Worm (Caenorhabditis elegans): ENCODE measurements around the gene F11G11.4.

F11G11.4 gene

DNA sequence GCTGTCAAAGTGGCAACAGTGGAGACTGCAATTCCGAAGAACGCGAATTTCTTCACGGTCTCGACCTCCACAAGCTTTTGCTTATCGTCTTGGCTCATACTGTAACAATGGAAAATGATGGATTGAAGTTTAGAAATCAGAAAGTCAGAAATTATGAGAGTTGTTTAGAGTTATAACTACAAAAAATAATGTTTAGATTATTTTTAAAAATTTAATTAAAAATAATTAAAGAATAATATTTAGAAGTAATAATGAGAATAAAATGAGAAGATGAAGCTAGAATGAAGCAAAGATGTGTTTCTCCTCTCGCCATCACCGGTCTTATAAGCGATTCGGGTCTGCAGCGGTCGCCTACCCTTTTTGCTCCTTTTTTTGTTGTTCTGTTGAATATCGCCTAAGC is 12.6 kb downstream of the F11G11.4 start, which contains the start of gene col-73:
col-73 (minus strand) TSS at position 101 of the 400 bp plus-strand sequence.
- TF ChIP-seq lin-13 (tag; optimal IDR thresholded peaks at IDR 0.05), result no peak
- no peak for TF ChIP-seq pha-4 (tag; optimal IDR thresholded peaks at IDR 0.05)
- TF ChIP-seq hlh-1 (tag; optimal IDR thresholded peaks at IDR 0.05), result no peak
- no peak for TF ChIP-seq cnd-1 (tag; optimal IDR thresholded peaks at IDR 0.05)
- no peak for TF ChIP-seq sem-2 (GFP tag; optimal IDR thresholded peaks at IDR 0.05)
- TF ChIP-seq ceh-83 (GFP tag; optimal IDR thresholded peaks at IDR 0.05), result no peak
- TF ChIP-seq M03D4.4 (tag; optimal IDR thresholded peaks at IDR 0.05), result no peak
- TF ChIP-seq mls-2 (tag; optimal IDR thresholded peaks at IDR 0.05), result no peak
- no peak for TF ChIP-seq nhr-28 (tag; optimal IDR thresholded peaks at IDR 0.05)
- TF ChIP-seq drap-1 (GFP tag; optimal IDR thresholded peaks at IDR 0.05), result no peak
- no peak for TF ChIP-seq nhr-237 (tag; optimal IDR thresholded peaks at IDR 0.05)
- TF ChIP-seq ztf-11 (tag; optimal IDR thresholded peaks at IDR 0.05), result no peak
- TF ChIP-seq nhr-12 (tag; optimal IDR thresholded peaks at IDR 0.05), result no peak
- no peak for TF ChIP-seq tbx-8 (GFP tag; optimal IDR thresholded peaks at IDR 0.05)
- no peak for TF ChIP-seq ham-2 (GFP tag; optimal IDR thresholded peaks at IDR 0.05)
- no peak for TF ChIP-seq ceh-43 (GFP tag; optimal IDR thresholded peaks at IDR 0.05)

ce11 chrII:4874335-4874861 is 14.0 kb downstream of the F11G11.4 start, which contains the start of gene F11G11.15:
TSS of gene F11G11.15 (plus strand) at chrII:4874845.
- TF ChIP-seq nhr-237 (tag; optimal IDR thresholded peaks at IDR 0.05) (no peak), nhr-12 (tag; optimal IDR thresholded peaks at IDR 0.05) (no peak), elt-1 (tag; optimal IDR thresholded peaks at IDR 0.05; ENCODE audit: borderline replicate concordance, insufficient read depth) (no peak), ceh-83 (GFP tag; optimal IDR thresholded peaks at IDR 0.05) (no peak), ztf-11 (tag; optimal IDR thresholded peaks at IDR 0.05) (no peak), unc-39 (tag; optimal IDR thresholded peaks at IDR 0.05) (no peak), flh-1 (GFP tag; optimal IDR thresholded peaks at IDR 0.05) (no peak), pha-4 (tag; optimal IDR thresholded peaks at IDR 0.05) (no peak), mab-5 (tag; optimal IDR thresholded peaks at IDR 0.05) (no peak), nhr-2 (tag; optimal IDR thresholded peaks at IDR 0.05) (no peak), nhr-28 (tag; optimal IDR thresholded peaks at IDR 0.05) (no peak), sem-2 (GFP tag; optimal IDR thresholded peaks at IDR 0.05) (no peak), drap-1 (GFP tag; optimal IDR thresholded peaks at IDR 0.05) (no peak), ceh-39 (tag; optimal IDR thresholded peaks at IDR 0.05) (no peak), tbx-8 (GFP tag; optimal IDR thresholded peaks at IDR 0.05) (no peak), snpc-4 (tag; optimal IDR thresholded peaks at IDR 0.05) (no peak), mep-1 (tag; optimal IDR thresholded peaks at IDR 0.05) (no peak), unc-120 (tag; optimal IDR thresholded peaks at IDR 0.05; ENCODE audit: poor library complexity, severe bottlenecking) (no peak), blmp-1 (tag; optimal IDR thresholded peaks at IDR 0.05) (no peak)

DNA sequence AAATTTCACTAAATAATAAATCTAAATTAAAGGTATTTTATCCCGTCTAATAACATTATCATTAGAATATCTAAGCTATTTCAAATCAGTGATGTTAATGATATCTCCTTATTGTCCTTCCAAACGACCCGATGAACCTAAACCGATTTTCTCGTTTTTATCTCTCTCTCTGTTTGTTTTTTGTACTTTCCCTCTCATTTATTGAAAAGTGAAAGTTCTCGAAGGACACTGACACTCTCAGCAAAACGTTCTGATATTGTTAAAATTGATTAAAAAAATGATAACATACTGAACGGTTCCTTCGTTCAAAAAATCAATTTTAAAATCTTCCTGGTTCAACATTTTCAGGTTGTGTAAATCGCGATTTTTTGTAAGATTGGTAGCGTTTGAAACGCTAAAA is 15.7 kb downstream of the F11G11.4 start, which contains the start of gene F11G11.13:
F11G11.13 (minus strand) TSS at position 89 of the 400 bp plus-strand sequence.
- no peak for TF ChIP-seq pha-4 (tag; optimal IDR thresholded peaks at IDR 0.05)
- TF ChIP-seq snpc-4 (tag; optimal IDR thresholded peaks at IDR 0.05), result no peak
- TF ChIP-seq elt-1 (tag; optimal IDR thresholded peaks at IDR 0.05; ENCODE audit: borderline replicate concordance, insufficient read depth), result no peak
- TF ChIP-seq nhr-2 (tag; optimal IDR thresholded peaks at IDR 0.05), result no peak
- TF ChIP-seq blmp-1 (tag; optimal IDR thresholded peaks at IDR 0.05), result no peak
- TF ChIP-seq mls-2 (tag; optimal IDR thresholded peaks at IDR 0.05), result no peak
- TF ChIP-seq lsy-2 (tag; optimal IDR thresholded peaks at IDR 0.05), result no peak
- no peak for TF ChIP-seq zip-8 (tag; optimal IDR thresholded peaks at IDR 0.05)
- TF ChIP-seq bed-3 (GFP tag; optimal IDR thresholded peaks at IDR 0.05), result no peak
- no peak for TF ChIP-seq elt-3 (tag; optimal IDR thresholded peaks at IDR 0.05)
- no peak for TF ChIP-seq M03D4.4 (tag; optimal IDR thresholded peaks at IDR 0.05)
- no peak for TF ChIP-seq nhr-28 (tag; optimal IDR thresholded peaks at IDR 0.05)
- TF ChIP-seq nhr-76 (tag; optimal IDR thresholded peaks at IDR 0.05), result no peak

- no peak for TF ChIP-seq ceh-83 (GFP tag; optimal IDR thresholded peaks at IDR 0.05)
- no peak for TF ChIP-seq nhr-28 (tag; optimal IDR thresholded peaks at IDR 0.05)
- no peak for TF ChIP-seq zip-8 (tag; optimal IDR thresholded peaks at IDR 0.05)
- TF ChIP-seq unc-62 (GFP tag; optimal IDR thresholded peaks at IDR 0.05), result no peak
Measured at ce11 chrII:4879629-4880028, 19.2 kb downstream of the F11G11.4 start, which contains the start of gene gst-6. TSS of gene gst-6 (plus strand) at chrII:4879891.

ce11 chrII:4881727-4882126 is 21.3 kb downstream of the F11G11.4 start, which contains the start of gene gst-7:
TSS of gene gst-7 (plus strand) at chrII:4882062.
- TF ChIP-seq pha-4 (tag; optimal IDR thresholded peaks at IDR 0.05) (peak; percentile 31), elt-1 (tag; optimal IDR thresholded peaks at IDR 0.05; ENCODE audit: borderline replicate concordance, insufficient read depth) (no peak)

Measured in whole organism, mixed stage, embryonic.